Fruit fly (Drosophila melanogaster): ENCODE results near the gene mtg.

mtg gene

dm6 chr3R:8233864-8234263 is 16.4 kb upstream of the mtg start (continued):
- TF ChIP-seq CG14014 (GFP tag; IDR thresholded peaks at IDR 0.05) (peak; percentile 38; the same call in 1 of the 2 replicates), CG15601 (tag; optimal IDR thresholded peaks at IDR 0.05) (no peak), schlank (tag; optimal IDR thresholded peaks at IDR 0.05) (no peak), CG11085 (GFP tag; IDR thresholded peaks at IDR 0.05) (no peak), slp2 (GFP tag; optimal IDR thresholded peaks at IDR 0.05) (no peak), sob (GFP tag; IDR thresholded peaks at IDR 0.05) (no peak), Aef1 (GFP tag; IDR thresholded peaks at IDR 0.05) (no peak), CG12155 (GFP tag; optimal IDR thresholded peaks at IDR 0.05) (no peak), Mes4 (GFP tag; optimal IDR thresholded peaks at IDR 0.05) (no peak), Hr78 (GFP tag; optimal IDR thresholded peaks at IDR 0.05) (no peak), insv (GFP tag; optimal IDR thresholded peaks at IDR 0.05) (no peak), Hand (GFP tag; optimal IDR thresholded peaks at IDR 0.05) (no peak), CG18619 (GFP tag; optimal IDR thresholded peaks at IDR 0.05) (no peak), CG31388 (GFP tag; optimal IDR thresholded peaks at IDR 0.05) (no peak), bcd (GFP tag; optimal IDR thresholded peaks at IDR 0.05) (no peak), ara (GFP tag; IDR thresholded peaks at IDR 0.05) (0 out of 2 replicates have a peak, but pooled peaks have one; percentile 4), Rx (GFP tag; IDR thresholded peaks at IDR 0.05) (no peak), crc (GFP tag; optimal IDR thresholded peaks at IDR 0.05) (no peak), Dad (GFP tag; optimal IDR thresholded peaks at IDR 0.05) (no peak), CG3065 (GFP tag; optimal IDR thresholded peaks at IDR 0.05) (no peak), CG1647 (GFP tag; optimal IDR thresholded peaks at IDR 0.05) (no peak), GATAe (GFP tag; conservative IDR thresholded peaks at IDR 0.05) (no peak), sens (GFP tag) (peak; percentile 87), Nf-YA (GFP tag; IDR thresholded peaks at IDR 0.05) (no peak), ash1 (GFP tag; optimal IDR thresholded peaks at IDR 0.05) (no peak), CG3726 (GFP tag; IDR thresholded peaks at IDR 0.05) (no peak), H15 (GFP tag; IDR thresholded peaks at IDR 0.05) (no peak), Elba2 (GFP tag; optimal IDR thresholded peaks at IDR 0.05) (no peak), al (GFP tag; IDR thresholded peaks at IDR 0.05) (no peak), CG6175 (GFP tag; IDR thresholded peaks at IDR 0.05) (no peak), CG6813 (GFP tag; optimal IDR thresholded peaks at IDR 0.05) (no peak), HmgZ (tag; optimal IDR thresholded peaks at IDR 0.05) (no peak), mirr (GFP tag; optimal IDR thresholded peaks at IDR 0.05) (no peak), Dip3 (GFP tag; optimal IDR thresholded peaks at IDR 0.05) (no peak), gsb-n (tag; optimal IDR thresholded peaks at IDR 0.05) (no peak), hth (optimal IDR thresholded peaks at IDR 0.05) (no peak), CG6254 (GFP tag; optimal IDR thresholded peaks at IDR 0.05) (no peak), sug (tag; optimal IDR thresholded peaks at IDR 0.05) (no peak), Vsx1 (GFP tag; optimal IDR thresholded peaks at IDR 0.05) (no peak), Taf1 (GFP tag; IDR thresholded peaks at IDR 0.05) (no peak), Lpt (GFP tag; optimal IDR thresholded peaks at IDR 0.05) (no peak), lab (GFP tag; optimal IDR thresholded peaks at IDR 0.05) (no peak), sc (optimal IDR thresholded peaks at IDR 0.05) (no peak), sc (GFP tag; optimal IDR thresholded peaks at IDR 0.05) (no peak), pan (optimal IDR thresholded peaks at IDR 0.05) (peak in 1 of 2 experiments; percentile 61), pan (GFP tag; optimal IDR thresholded peaks at IDR 0.05 in 1 of 2, IDR thresholded peaks at IDR 0.05 in 1 of 2) (no peak), dimm (GFP tag; IDR thresholded peaks at IDR 0.05) (no peak), gce (GFP tag; IDR thresholded peaks at IDR 0.05) (0 out of 3 replicates have a peak, but pooled peaks have one; percentile 25), crol (GFP tag; IDR thresholded peaks at IDR 0.05) (no peak), kay (GFP tag; optimal IDR thresholded peaks at IDR 0.05) (no peak), CG4854 (GFP tag; optimal IDR thresholded peaks at IDR 0.05) (no peak), Bteb2 (GFP tag; optimal IDR thresholded peaks at IDR 0.05) (no peak), Ptx1 (GFP tag; IDR thresholded peaks at IDR 0.05) (no peak), shn (GFP tag; optimal IDR thresholded peaks at IDR 0.05) (no peak)

Measured in whole organism, embryonic.